Worm (Caenorhabditis elegans) whole organism, L3 larva: ENCODE results near the gene R04D3.4.

Source experiments
- R02D3.7 ChIP-seq: fragments of 150-350 bp; optimal IDR thresholded peaks from 2 replicates; lab custom pipeline; 2014; ENCODE audit warnings: missing biosample characterization, missing genetic modification characterization
- ZK546.5 ChIP-seq: sonication (generic microtip); optimal IDR thresholded peaks from 2 replicates; lab custom pipeline; 2017; ENCODE audit warnings: missing biosample characterization, missing genetic modification characterization
- aly-2 ChIP-seq: fragments of 150-350 bp; optimal IDR thresholded peaks from 2 replicates; lab custom pipeline; 2014; ENCODE audit warnings: missing biosample characterization, missing genetic modification characterization
- ama-1 ChIP-seq: fragments of 150-350 bp; optimal IDR thresholded peaks from 2 replicates; lab custom pipeline; 2018
- ceh-28 ChIP-seq: fragments of 150-350 bp; optimal IDR thresholded peaks from 2 replicates; lab custom pipeline; 2014; ENCODE audit warnings: missing biosample characterization, missing genetic modification reagents, missing genetic modification characterization
- ceh-9 ChIP-seq: sonication (generic microtip); optimal IDR thresholded peaks from 2 replicates; lab custom pipeline; 2018; ENCODE audit warnings: missing biosample characterization, missing genetic modification characterization
- daf-12 ChIP-seq: fragments of 150-350 bp; optimal IDR thresholded peaks from 2 replicates; lab custom pipeline; 2014; ENCODE audit warnings: missing biosample characterization, missing genetic modification reagents, missing genetic modification characterization
- egl-27 ChIP-seq: sonication (generic microtip); optimal IDR thresholded peaks from 4 replicates; lab custom pipeline; 2017; ENCODE audit warnings: missing biosample characterization, missing genetic modification reagents, missing genetic modification characterization
- egl-5 ChIP-seq: fragments of 150-350 bp; optimal IDR thresholded peaks from 2 replicates; lab custom pipeline; 2017; ENCODE audit warnings: missing biosample characterization, missing genetic modification reagents, missing genetic modification characterization, inconsistent platforms
- elt-1 ChIP-seq: fragments of 150-350 bp; optimal IDR thresholded peaks from 2 replicates; lab custom pipeline; 2014; ENCODE audit warnings: missing biosample characterization, missing genetic modification characterization
- elt-2 ChIP-seq: sonication (generic microtip); optimal IDR thresholded peaks from 2 replicates; lab custom pipeline; 2016; ENCODE audit warnings: missing genetic modification reagents, mild to moderate bottlenecking, missing genetic modification characterization, missing compliant biosample characterization
- elt-3 ChIP-seq, 3 experiments: fragments of 150-350 bp in 1 of 3; sonication (generic microtip) in 2 of 3; optimal IDR thresholded peaks; 2 replicates in 2 of 3; 4 replicates in 1 of 3; lab custom pipeline; 2014 to 2017; ENCODE audit warnings: missing biosample characterization in 3 of 3, missing genetic modification characterization in 3 of 3
- eor-1 ChIP-seq, 2 experiments: fragments of 150-350 bp; optimal IDR thresholded peaks; 2 replicates each; lab custom pipeline; 2014 to 2018; ENCODE audit warnings: missing biosample characterization in 2 of 2, missing genetic modification characterization in 2 of 2
- fkh-10 ChIP-seq: sonication (generic microtip); optimal IDR thresholded peaks from 2 replicates; lab custom pipeline; 2017; ENCODE audit warnings: missing biosample characterization, missing genetic modification reagents, missing genetic modification characterization
- fos-1 ChIP-seq: fragments of 150-350 bp; optimal IDR thresholded peaks from 2 replicates; lab custom pipeline; 2014; ENCODE audit warnings: missing biosample characterization, missing genetic modification characterization
- hmg-11 ChIP-seq: sonication (generic microtip); optimal IDR thresholded peaks from 2 replicates; lab custom pipeline; 2016; ENCODE audit warnings: missing genetic modification characterization, missing compliant biosample characterization
- jun-1 ChIP-seq: fragments of 150-350 bp; optimal IDR thresholded peaks from 2 replicates; lab custom pipeline; 2014; ENCODE audit warnings: missing biosample characterization, missing genetic modification reagents, missing genetic modification characterization
- lin-15B ChIP-seq: fragments of 150-350 bp; optimal IDR thresholded peaks from 2 replicates; lab custom pipeline; 2014; ENCODE audit warnings: missing biosample characterization, missing genetic modification characterization
- lsy-12 ChIP-seq: sonication (generic microtip); optimal IDR thresholded peaks from 2 replicates; lab custom pipeline; 2016; ENCODE audit warnings: mild to moderate bottlenecking, missing genetic modification characterization, missing compliant biosample characterization
- mdl-1 ChIP-seq: fragments of 150-350 bp; optimal IDR thresholded peaks from 2 replicates; lab custom pipeline; 2014; ENCODE audit warnings: missing biosample characterization, missing genetic modification characterization
- mml-1 ChIP-seq: fragments of 150-350 bp; sonication (generic microtip); optimal IDR thresholded peaks from 3 replicates; lab custom pipeline; 2014; ENCODE audit warnings: missing biosample characterization, missing genetic modification characterization
- nfya-1 ChIP-seq: sonication (generic microtip); optimal IDR thresholded peaks from 2 replicates; lab custom pipeline; 2017; ENCODE audit warnings: missing genetic modification characterization, mild to moderate bottlenecking, missing compliant biosample characterization, antibody characterized with exemption, moderate library complexity; ENCODE audit not compliant: insufficient read depth
- nhr-12 ChIP-seq: fragments of 150-350 bp; optimal IDR thresholded peaks from 2 replicates; lab custom pipeline; 2014; ENCODE audit warnings: missing biosample characterization, missing genetic modification characterization
- nhr-23 ChIP-seq: fragments of 150-350 bp; optimal IDR thresholded peaks from 2 replicates; lab custom pipeline; 2014; ENCODE audit warnings: missing biosample characterization, missing genetic modification reagents, missing genetic modification characterization
- nhr-237 ChIP-seq: fragments of 150-350 bp; optimal IDR thresholded peaks from 2 replicates; lab custom pipeline; 2014; ENCODE audit warnings: missing biosample characterization, missing genetic modification characterization
- nhr-25 ChIP-seq: sonication (generic microtip); optimal IDR thresholded peaks from 2 replicates; lab custom pipeline; 2017; ENCODE audit warnings: missing biosample characterization, missing genetic modification characterization
- nhr-28 ChIP-seq: fragments of 150-350 bp; optimal IDR thresholded peaks from 2 replicates; lab custom pipeline; 2014; ENCODE audit warnings: missing biosample characterization, missing genetic modification characterization
- nhr-43 ChIP-seq: sonication (generic microtip); optimal IDR thresholded peaks from 2 replicates; lab custom pipeline; 2016; ENCODE audit warnings: mild to moderate bottlenecking, missing genetic modification characterization, missing compliant biosample characterization; ENCODE audit not compliant: poor library complexity, severe bottlenecking
- nhr-76 ChIP-seq: fragments of 150-350 bp; sonication (generic microtip); optimal IDR thresholded peaks from 5 replicates; lab custom pipeline; 2014; ENCODE audit warnings: missing biosample characterization, missing genetic modification characterization
- nhr-77 ChIP-seq: fragments of 150-350 bp; optimal IDR thresholded peaks from 2 replicates; lab custom pipeline; 2014; ENCODE audit warnings: missing biosample characterization, missing genetic modification characterization
- pha-4 ChIP-seq: fragments of 150-350 bp; optimal IDR thresholded peaks from 2 replicates; lab custom pipeline; 2014; ENCODE audit warnings: missing biosample characterization, missing genetic modification reagents, missing genetic modification characterization
- pqm-1 ChIP-seq: fragments of 150-350 bp; optimal IDR thresholded peaks from 2 replicates; lab custom pipeline; 2017; ENCODE audit warnings: missing biosample characterization, missing genetic modification characterization, inconsistent platforms
- sea-2 ChIP-seq: fragments of 150-350 bp; sonication (generic microtip); optimal IDR thresholded peaks from 4 replicates; lab custom pipeline; 2014; ENCODE audit warnings: missing biosample characterization, missing genetic modification reagents, missing genetic modification characterization
- snpc-4 ChIP-seq: fragments of 150-350 bp; optimal IDR thresholded peaks from 2 replicates; lab custom pipeline; 2014; ENCODE audit warnings: missing biosample characterization, missing genetic modification characterization
- unc-39 ChIP-seq: sonication (generic microtip); optimal IDR thresholded peaks from 4 replicates; lab custom pipeline; 2017; ENCODE audit warnings: missing biosample characterization, missing genetic modification characterization
- unc-62 ChIP-seq: fragments of 150-350 bp; sonication (generic microtip); optimal IDR thresholded peaks from 4 replicates; lab custom pipeline; 2014; ENCODE audit warnings: missing biosample characterization, missing genetic modification reagents, missing genetic modification characterization
- ztf-11 ChIP-seq: fragments of 150-350 bp; optimal IDR thresholded peaks from 2 replicates; lab custom pipeline; 2014; ENCODE audit warnings: missing biosample characterization, missing genetic modification characterization
- ztf-4 ChIP-seq: fragments of 150-350 bp; optimal IDR thresholded peaks from 2 replicates; lab custom pipeline; 2014; ENCODE audit warnings: missing biosample characterization, missing genetic modification characterization

The R04D3.4 gene

ce11 chrX:13328868-13329267, 40.3 kb upstream of the R04D3.4 start (continued):
- TF ChIP-seq ztf-11 (tag; lab: Kevin White, UChicago): no peak
- no peak for TF ChIP-seq aly-2 (tag; lab: Kevin White, UChicago)
- no peak for TF ChIP-seq eor-1 (tag; optimal IDR thresholded peaks at IDR 0.05; lab: Kevin White, UChicago)
- TF ChIP-seq ceh-28 (tag; lab: Kevin White, UChicago): peak; percentile 59
- TF ChIP-seq sea-2 (GFP tag; lab: Kevin White, UChicago): no peak
- peak; percentile 24 for TF ChIP-seq fkh-10 (GFP tag; lab: Kevin White, UChicago)
- no peak for TF ChIP-seq nhr-237
- TF ChIP-seq egl-5 (tag; lab: Kevin White, UChicago): peak; percentile 88
- no peak for TF ChIP-seq nhr-76
- TF ChIP-seq R02D3.7 (tag; lab: Kevin White, UChicago): peak; percentile 35
- no peak for TF ChIP-seq nhr-77
- TF ChIP-seq nfya-1 (tag; lab: Kevin White, UChicago): peak; percentile 88
- peak; percentile 85 for TF ChIP-seq pqm-1 (tag; lab: Kevin White, UChicago)
- peak; percentile 74 for TF ChIP-seq mml-1 (tag; lab: Kevin White, UChicago)
- peak; percentile 92 for TF ChIP-seq fos-1 (tag; lab: Kevin White, UChicago)
- peak; percentile 77 for TF ChIP-seq pha-4 (tag; lab: Kevin White, UChicago)
- TF ChIP-seq unc-62 (GFP tag; lab: Kevin White, UChicago): peak; percentile 70
- no peak for TF ChIP-seq elt-1 (tag; lab: Kevin White, UChicago)
- TF ChIP-seq daf-12 (tag; lab: Kevin White, UChicago): no peak
- TF ChIP-seq ama-1 (lab: Kevin White, UChicago): no peak
- TF ChIP-seq hmg-11 (tag; lab: Kevin White, UChicago): peak; percentile 26

ce11 chrX:13328034-13328433, 39.4 kb upstream of the R04D3.4 start, which contains the start of gene sir-2.2:
sir-2.2 (plus strand) TSS chrX:13328067.
- TF ChIP-seq pha-4 (tag; lab: Kevin White, UChicago) (peak; percentile 17), elt-2 (tag; lab: Kevin White, UChicago) (peak; percentile 84), nhr-43 (tag; lab: Kevin White, UChicago) (peak; percentile 41), pqm-1 (tag; lab: Kevin White, UChicago) (peak; percentile 50), lsy-12 (tag; lab: Kevin White, UChicago) (no peak)

ce11 chrX:13325039-13325438, 36.4 kb upstream of the R04D3.4 start:
- TF ChIP-seq nhr-23 (peak; percentile 57), ztf-11 (tag; lab: Kevin White, UChicago) (no peak), sea-2 (GFP tag; lab: Kevin White, UChicago) (no peak), elt-3 (tag; optimal IDR thresholded peaks at IDR 0.05; lab: Kevin White, UChicago) (peak in 1 of 3 experiments; percentile 63), fos-1 (tag; lab: Kevin White, UChicago) (peak; percentile 19), nhr-76 (no peak), elt-2 (tag; lab: Kevin White, UChicago) (no peak), egl-27 (tag; lab: Kevin White, UChicago) (no peak), ama-1 (lab: Kevin White, UChicago) (peak; percentile 9), snpc-4 (tag; lab: Kevin White, UChicago) (no peak), jun-1 (tag; lab: Kevin White, UChicago) (peak; percentile 11), elt-1 (tag; lab: Kevin White, UChicago) (no peak), unc-62 (GFP tag; lab: Kevin White, UChicago) (peak; percentile 8), aly-2 (tag; lab: Kevin White, UChicago) (no peak), nfya-1 (tag; lab: Kevin White, UChicago) (peak; percentile 20), mdl-1 (no peak), ceh-9 (tag; lab: Kevin White, UChicago) (no peak), nhr-25 (tag; lab: Kevin White, UChicago) (peak; percentile 77), mml-1 (tag; lab: Kevin White, UChicago) (no peak), egl-5 (tag; lab: Kevin White, UChicago) (no peak), nhr-12 (tag; lab: Kevin White, UChicago) (no peak), ztf-4 (tag; lab: Kevin White, UChicago) (no peak), lin-15B (no peak), nhr-43 (tag; lab: Kevin White, UChicago) (peak; percentile 69), nhr-28 (tag; lab: Kevin White, UChicago) (no peak), unc-39 (no peak), lsy-12 (tag; lab: Kevin White, UChicago) (peak; percentile 52), ZK546.5 (tag; lab: Kevin White, UChicago) (no peak)
